Worm (Caenorhabditis elegans) whole organism, L2 larva: Measurements from ENCODE around the gene M7.12.
A peak's percentile ranks its signal among the peaks of the same experiment; 100 is the strongest.

Experiments used
- C34F6.9 ChIP-seq: fragments of 150-350 bp; optimal IDR thresholded peaks from 2 replicates; lab custom pipeline; 2014; ENCODE audit warnings: missing biosample characterization, missing genetic modification characterization
- F13H6.1 ChIP-seq: sonication (generic microtip); optimal IDR thresholded peaks from 2 replicates; lab custom pipeline; 2016; ENCODE audit warnings: missing genetic modification characterization, missing compliant biosample characterization
- R02D3.7 ChIP-seq: fragments of 150-350 bp; optimal IDR thresholded peaks from 2 replicates; lab custom pipeline; 2014; ENCODE audit warnings: missing biosample characterization, missing genetic modification characterization
- Y55F3AM.14 ChIP-seq: fragments of 200-800 bp; sonication (Bioruptor generic); optimal IDR thresholded peaks from 2 replicates; lab custom pipeline; 2018; ENCODE audit warnings: mild to moderate bottlenecking, missing genetic modification characterization, missing compliant biosample characterization
- alr-1 ChIP-seq: fragments of 150-350 bp; optimal IDR thresholded peaks from 2 replicates; lab custom pipeline; 2014; ENCODE audit warnings: missing biosample characterization, missing genetic modification characterization
- ceh-16 ChIP-seq: fragments of 150-350 bp; optimal IDR thresholded peaks from 2 replicates; lab custom pipeline; 2014; ENCODE audit warnings: missing biosample characterization, missing genetic modification characterization
- ceh-82 ChIP-seq: fragments of 150-350 bp; optimal IDR thresholded peaks from 2 replicates; lab custom pipeline; 2014; ENCODE audit warnings: missing biosample characterization, missing genetic modification characterization
- crh-2 ChIP-seq: sonication (generic microtip); optimal IDR thresholded peaks from 2 replicates; lab custom pipeline; 2017; ENCODE audit warnings: missing biosample characterization, missing genetic modification characterization
- dmd-4 ChIP-seq: sonication (generic microtip); optimal IDR thresholded peaks from 2 replicates; lab custom pipeline; 2017; ENCODE audit warnings: missing biosample characterization, missing genetic modification characterization
- egl-27 ChIP-seq: sonication (generic microtip); optimal IDR thresholded peaks from 3 replicates; lab custom pipeline; 2017; ENCODE audit warnings: missing biosample characterization, missing genetic modification reagents, missing genetic modification characterization
- elt-1 ChIP-seq: fragments of 150-350 bp; optimal IDR thresholded peaks from 2 replicates; lab custom pipeline; 2014; ENCODE audit warnings: missing biosample characterization, missing genetic modification characterization
- elt-3 ChIP-seq: sonication (generic microtip); optimal IDR thresholded peaks from 2 replicates; lab custom pipeline; 2017; ENCODE audit warnings: missing biosample characterization, missing genetic modification characterization
- fos-1 ChIP-seq: fragments of 150-350 bp; optimal IDR thresholded peaks from 2 replicates; lab custom pipeline; 2014; ENCODE audit warnings: missing biosample characterization, missing genetic modification characterization
- gmeb-1 ChIP-seq: fragments of 150-350 bp; optimal IDR thresholded peaks from 2 replicates; lab custom pipeline; 2014; ENCODE audit warnings: missing biosample characterization, missing genetic modification characterization
- lin-11 ChIP-seq: fragments of 150-350 bp; sonication (generic microtip); optimal IDR thresholded peaks from 2 replicates; lab custom pipeline; 2014; ENCODE audit warnings: missing biosample characterization, missing genetic modification characterization, inconsistent platforms, mixed read lengths
- lin-13 ChIP-seq: fragments of 150-350 bp; optimal IDR thresholded peaks from 2 replicates; lab custom pipeline; 2014; ENCODE audit warnings: missing biosample characterization, missing genetic modification reagents, missing genetic modification characterization
- lsy-2 ChIP-seq, 2 experiments: fragments of 150-350 bp in 1 of 2; sonication (generic microtip) in 1 of 2; optimal IDR thresholded peaks; 2 replicates each; lab custom pipeline; 2014 to 2017; ENCODE audit warnings: missing biosample characterization in 2 of 2, missing genetic modification characterization in 2 of 2
- mab-5 ChIP-seq: fragments of 150-350 bp; optimal IDR thresholded peaks from 2 replicates; lab custom pipeline; 2014; ENCODE audit warnings: missing biosample characterization, missing genetic modification characterization
- mbf-1 ChIP-seq: sonication (generic microtip); optimal IDR thresholded peaks from 2 replicates; lab custom pipeline; 2017; ENCODE audit warnings: missing biosample characterization, missing genetic modification characterization
- mdl-1 ChIP-seq, 2 experiments: fragments of 150-350 bp in 1 of 2; sonication (generic microtip) in 1 of 2; optimal IDR thresholded peaks; 2 replicates each; lab custom pipeline; 2017; ENCODE audit warnings: missing biosample characterization in 2 of 2, missing genetic modification characterization in 2 of 2
- nhr-10 ChIP-seq: sonication (generic microtip); optimal IDR thresholded peaks from 2 replicates; lab custom pipeline; 2017; ENCODE audit warnings: missing biosample characterization, missing genetic modification characterization
- nhr-11 ChIP-seq: fragments of 150-350 bp; optimal IDR thresholded peaks from 2 replicates; lab custom pipeline; 2014; ENCODE audit warnings: missing biosample characterization, missing genetic modification characterization
- nhr-12 ChIP-seq: fragments of 150-350 bp; optimal IDR thresholded peaks from 2 replicates; lab custom pipeline; 2014; ENCODE audit warnings: missing biosample characterization, missing genetic modification characterization
- nhr-129 ChIP-seq: fragments of 150-350 bp; optimal IDR thresholded peaks from 2 replicates; lab custom pipeline; 2014; ENCODE audit warnings: missing biosample characterization, missing genetic modification characterization
- nhr-21 ChIP-seq: fragments of 150-350 bp; optimal IDR thresholded peaks from 2 replicates; lab custom pipeline; 2014; ENCODE audit warnings: missing biosample characterization, missing genetic modification characterization
- nhr-23 ChIP-seq: fragments of 150-350 bp; optimal IDR thresholded peaks from 2 replicates; lab custom pipeline; 2014; ENCODE audit warnings: missing biosample characterization, missing genetic modification reagents, missing genetic modification characterization
- nhr-237 ChIP-seq: fragments of 150-350 bp; optimal IDR thresholded peaks from 2 replicates; lab custom pipeline; 2014; ENCODE audit warnings: missing biosample characterization, missing genetic modification characterization
- nhr-25 ChIP-seq: fragments of 150-350 bp; sonication (generic microtip); optimal IDR thresholded peaks from 3 replicates; lab custom pipeline; 2014; ENCODE audit warnings: missing biosample characterization, missing genetic modification characterization
- nhr-6 ChIP-seq: fragments of 150-350 bp; optimal IDR thresholded peaks from 2 replicates; lab custom pipeline; 2014; ENCODE audit warnings: missing biosample characterization, missing genetic modification characterization
- sem-4 ChIP-seq: fragments of 150-350 bp; optimal IDR thresholded peaks from 2 replicates; lab custom pipeline; 2014; ENCODE audit warnings: missing biosample characterization, missing genetic modification reagents, missing genetic modification characterization
- skn-1 ChIP-seq: sonication (generic microtip); optimal IDR thresholded peaks from 2 replicates; lab custom pipeline; 2017; ENCODE audit warnings: missing biosample characterization, missing genetic modification characterization
- sma-3 ChIP-seq: sonication (generic microtip); optimal IDR thresholded peaks from 2 replicates; lab custom pipeline; 2016; ENCODE audit warnings: missing genetic modification reagents, missing genetic modification characterization, missing compliant biosample characterization
- sma-9 ChIP-seq, 2 experiments: fragments of 150-350 bp in 1 of 2; sonication (generic microtip) in 1 of 2; optimal IDR thresholded peaks; 2 replicates each; lab custom pipeline; 2014 to 2016; ENCODE audit warnings: missing genetic modification characterization in 2 of 2, mild to moderate bottlenecking in 1 of 2, missing biosample characterization in 1 of 2, missing compliant biosample characterization in 1 of 2, missing genetic modification reagents in 1 of 2, moderate library complexity in 1 of 2
- unc-39 ChIP-seq: fragments of 150-350 bp; optimal IDR thresholded peaks from 2 replicates; lab custom pipeline; 2014; ENCODE audit warnings: missing biosample characterization, missing genetic modification characterization
- unc-55 ChIP-seq: fragments of 150-350 bp; sonication (generic microtip); optimal IDR thresholded peaks from 3 replicates; lab custom pipeline; 2014; ENCODE audit warnings: missing biosample characterization, missing genetic modification reagents, missing genetic modification characterization
- unc-62 ChIP-seq: fragments of 150-350 bp; optimal IDR thresholded peaks from 2 replicates; lab custom pipeline; 2014; ENCODE audit warnings: missing biosample characterization, missing genetic modification reagents, missing genetic modification characterization
- zag-1 ChIP-seq: fragments of 150-350 bp; optimal IDR thresholded peaks from 2 replicates; lab custom pipeline; 2014; ENCODE audit warnings: missing biosample characterization, missing genetic modification characterization
- ztf-1 ChIP-seq: fragments of 200-800 bp; sonication (Bioruptor generic); conservative IDR thresholded peaks from 2 replicates; pipeline ENCODE4 v1.3.6; 2022; ENCODE audit warnings: missing genetic modification characterization, missing compliant biosample characterization
- ztf-11 ChIP-seq: sonication (generic microtip); optimal IDR thresholded peaks from 2 replicates; lab custom pipeline; 2017; ENCODE audit warnings: missing biosample characterization, missing genetic modification characterization
- ztf-4 ChIP-seq: fragments of 150-350 bp; optimal IDR thresholded peaks from 2 replicates; lab custom pipeline; 2014; ENCODE audit warnings: missing biosample characterization, missing genetic modification characterization

M7.12 gene

DNA sequence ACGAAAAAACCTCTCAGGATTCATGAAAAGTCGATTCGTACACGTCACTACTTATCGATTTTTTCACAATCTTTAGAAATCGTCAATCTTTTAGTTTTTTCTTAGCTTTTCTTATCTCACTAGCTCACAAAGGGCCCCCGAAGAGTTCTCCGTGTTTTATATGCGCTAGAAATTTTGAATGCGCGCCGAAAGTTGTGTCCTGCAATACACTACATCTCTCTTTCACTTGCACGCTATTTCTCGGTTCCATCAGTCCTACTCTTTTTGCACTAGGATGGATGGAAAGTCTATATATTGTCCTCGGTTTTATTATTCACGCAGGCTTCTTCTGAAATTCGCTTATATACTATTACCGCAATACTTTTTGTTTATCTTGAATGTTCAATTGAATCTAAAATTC lies 27.8 kb upstream of the M7.12 start:
- TF ChIP-seq gmeb-1 (peak; percentile 64), mbf-1 (tag; lab: Kevin White, UChicago) (no peak), unc-55 (GFP tag; lab: Kevin White, UChicago) (peak; percentile 27), nhr-129 (tag; lab: Kevin White, UChicago) (peak; percentile 24), nhr-11 (no peak)

DNA sequence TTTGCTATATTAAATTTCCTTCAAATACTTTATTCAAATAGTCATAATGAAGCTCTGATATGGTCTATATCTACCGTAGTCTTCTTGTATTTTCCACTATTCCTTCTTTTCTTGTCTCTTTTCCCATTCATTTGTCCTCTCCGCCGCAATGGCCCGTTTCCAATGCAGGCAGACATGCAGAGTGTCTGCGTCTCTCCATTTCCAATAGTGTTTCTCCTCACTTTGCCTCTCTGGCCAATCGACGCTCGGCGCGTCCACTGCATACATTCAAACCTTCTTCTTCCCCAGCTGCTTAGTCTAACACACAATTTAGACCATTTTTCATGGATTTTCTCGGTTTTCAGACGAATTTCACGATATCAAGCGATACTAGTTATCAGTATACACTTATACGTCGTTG lies 27.4 kb upstream of the M7.12 start:
- TF ChIP-seq Y55F3AM.14 (GFP tag; lab: Kevin White, UChicago) (no peak), unc-55 (GFP tag; lab: Kevin White, UChicago) (peak; percentile 31), sma-9 (GFP tag; optimal IDR thresholded peaks at IDR 0.05; lab: Kevin White, UChicago) (peak; percentile 1), sma-9 (tag; optimal IDR thresholded peaks at IDR 0.05; lab: Kevin White, UChicago) (no peak), R02D3.7 (no peak), nhr-129 (tag; lab: Kevin White, UChicago) (peak; percentile 50), fos-1 (tag; lab: Kevin White, UChicago) (no peak), elt-3 (tag; lab: Kevin White, UChicago) (no peak), sma-3 (GFP tag; lab: Kevin White, UChicago) (no peak), nhr-237 (tag; lab: Kevin White, UChicago) (no peak), nhr-6 (tag; lab: Kevin White, UChicago) (no peak), nhr-12 (tag; lab: Kevin White, UChicago) (no peak), crh-2 (tag; lab: Kevin White, UChicago) (no peak), lsy-2 (tag; optimal IDR thresholded peaks at IDR 0.05; lab: Kevin White, UChicago) (peak in 1 of 2 experiments; percentile 70), skn-1 (no peak), mab-5 (tag; lab: Kevin White, UChicago) (no peak), zag-1 (tag; lab: Kevin White, UChicago) (peak; percentile 38), lin-11 (peak; percentile 16), sem-4 (tag; lab: Kevin White, UChicago) (peak; percentile 44), nhr-23 (tag; lab: Kevin White, UChicago) (no peak), unc-62 (GFP tag; lab: Kevin White, UChicago) (no peak)

ce11 chrIV:11124674-11125073 lies 26.9 kb upstream of the M7.12 start, which contains the start of gene spo-11:
TSS of gene spo-11 (minus strand) at chrIV:11124862.
- TF ChIP-seq lin-11: no peak

DNA sequence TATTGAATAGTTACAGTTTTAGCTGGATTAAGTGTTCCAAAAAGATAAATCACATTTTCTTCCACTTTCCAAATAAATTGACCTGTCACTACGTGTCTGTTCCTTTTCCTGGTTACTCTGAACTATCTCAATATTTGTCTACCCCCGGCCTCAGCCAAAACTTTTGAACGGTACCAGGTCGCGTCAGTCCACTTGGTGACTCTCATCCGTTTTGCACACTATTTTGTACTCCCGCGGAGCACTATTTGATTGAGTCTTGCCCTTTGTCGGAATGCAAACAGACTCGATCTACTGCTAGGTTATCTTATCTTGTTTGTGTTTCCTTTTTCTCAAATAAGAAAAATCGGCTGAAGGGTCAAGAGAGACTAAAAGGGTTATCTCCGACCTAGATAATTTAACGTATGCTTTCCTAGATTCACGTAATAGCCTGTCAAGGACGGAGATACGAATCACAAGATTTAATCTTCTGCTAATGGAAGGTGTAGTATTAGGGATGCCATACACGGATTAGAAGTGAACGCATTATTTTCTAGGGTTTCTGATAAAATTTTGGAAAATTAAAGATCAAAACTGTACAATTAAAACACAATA lies 22.3 kb upstream of the M7.12 start:
- TF ChIP-seq ceh-16 (tag; lab: Kevin White, UChicago) (peak; percentile 41), dmd-4 (tag; lab: Kevin White, UChicago) (no peak), elt-1 (peak; percentile 84), F13H6.1 (tag; lab: Kevin White, UChicago) (peak; percentile 47), nhr-25 (tag; lab: Kevin White, UChicago) (no peak), nhr-21 (tag; lab: Kevin White, UChicago) (peak; percentile 20)

DNA sequence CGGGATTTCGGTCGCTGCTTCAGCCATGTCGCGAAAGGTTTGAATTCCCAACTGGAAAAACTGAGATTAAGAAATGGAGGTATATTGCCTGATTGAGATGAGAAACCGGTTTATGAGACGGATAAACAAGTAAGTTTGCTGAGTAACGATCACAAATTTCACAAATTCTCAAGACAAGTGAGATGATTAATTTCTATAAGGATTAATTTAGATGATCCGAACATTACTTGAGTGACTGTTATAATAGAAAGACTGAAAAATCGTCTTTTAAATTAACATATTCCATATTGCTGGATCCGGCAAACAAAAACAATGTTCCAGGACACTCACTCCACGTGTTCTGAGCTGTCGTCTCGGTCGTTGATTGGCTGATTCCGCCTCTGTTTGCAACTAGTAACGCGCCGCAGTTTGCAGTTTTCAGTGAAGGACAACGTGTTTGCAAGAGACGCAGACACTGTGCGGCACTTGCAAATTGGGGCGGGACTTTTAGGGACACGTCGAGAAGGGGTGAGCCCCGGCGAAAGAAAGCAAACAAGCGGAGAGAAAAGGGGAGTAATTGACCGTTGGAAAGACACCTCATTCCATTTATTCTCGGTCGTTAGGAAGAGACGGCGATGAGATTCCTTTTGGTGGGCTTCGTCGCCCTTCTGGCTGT lies 21.2 kb upstream of the M7.12 start, which contains the start of the genes imp-2 and enpl-1:
Gene imp-2 (minus strand): TSS at position 51 of the 655 bp plus-strand sequence.
Gene enpl-1 (plus strand): TSS at position 462 of the 655 bp plus-strand sequence.
- TF ChIP-seq egl-27 (tag; lab: Kevin White, UChicago): peak; percentile 82
- TF ChIP-seq gmeb-1: peak; percentile 85
- TF ChIP-seq C34F6.9 (tag; lab: Kevin White, UChicago): peak; percentile 89
- no peak for TF ChIP-seq ztf-11 (tag; lab: Kevin White, UChicago)
- peak; percentile 86 for TF ChIP-seq fos-1 (tag; lab: Kevin White, UChicago)
- TF ChIP-seq elt-1: no peak
- TF ChIP-seq nhr-23 (tag; lab: Kevin White, UChicago): peak; percentile 25
- no peak for TF ChIP-seq ceh-82 (tag; lab: Kevin White, UChicago)
- TF ChIP-seq nhr-12 (tag; lab: Kevin White, UChicago): no peak
- peak; percentile 71 for TF ChIP-seq nhr-6 (tag; lab: Kevin White, UChicago)
- no peak for TF ChIP-seq skn-1
- no peak for TF ChIP-seq unc-39 (tag; lab: Kevin White, UChicago)
- TF ChIP-seq nhr-11: no peak
- peak; percentile 43 for TF ChIP-seq nhr-10
- peak; percentile 89 for TF ChIP-seq mab-5 (tag; lab: Kevin White, UChicago)
- peak; percentile 98 for TF ChIP-seq zag-1 (tag; lab: Kevin White, UChicago)
- TF ChIP-seq unc-62 (GFP tag; lab: Kevin White, UChicago): no peak
- TF ChIP-seq lin-13 (GFP tag; lab: Kevin White, UChicago): peak; percentile 88
- TF ChIP-seq ztf-4 (tag; lab: Kevin White, UChicago): peak; percentile 69
- TF ChIP-seq sma-9 (GFP tag; optimal IDR thresholded peaks at IDR 0.05; lab: Kevin White, UChicago): peak; percentile 81
- no peak for TF ChIP-seq sma-9 (tag; optimal IDR thresholded peaks at IDR 0.05; lab: Kevin White, UChicago)
- TF ChIP-seq mdl-1 (tag; optimal IDR thresholded peaks at IDR 0.05; lab: Kevin White, UChicago): peak; percentile 70 to 97
- TF ChIP-seq nhr-129 (tag; lab: Kevin White, UChicago): peak; percentile 94
- peak; percentile 98 for TF ChIP-seq crh-2 (tag; lab: Kevin White, UChicago)
- TF ChIP-seq unc-55 (GFP tag; lab: Kevin White, UChicago): peak; percentile 92
- TF ChIP-seq dmd-4 (tag; lab: Kevin White, UChicago): no peak
- TF ChIP-seq ztf-1 (GFP tag; lab: Robert Waterston, UW): no peak
- TF ChIP-seq sem-4 (tag; lab: Kevin White, UChicago): peak; percentile 74
- TF ChIP-seq alr-1 (tag; lab: Kevin White, UChicago): no peak
- TF ChIP-seq R02D3.7: no peak
- peak; percentile 78 for TF ChIP-seq nhr-25 (tag; lab: Kevin White, UChicago)
